Fruit fly (Drosophila melanogaster) whole organism: Measurements from ENCODE around the gene CG15601.

Experiments used
- CG8478 ChIP-seq: fragments of >200 bp; optimal IDR thresholded peaks from 2 replicates; lab custom pipeline; 2018; ENCODE audit warnings: inconsistent platforms
- Dll ChIP-seq: fragments of >200 bp; optimal IDR thresholded peaks from 2 replicates; lab custom pipeline; 2017
- EcR ChIP-seq, 2 experiments: fragments of >200 bp; optimal IDR thresholded peaks; 2 replicates each; lab custom pipeline; 2017; ENCODE audit warnings: missing biosample characterization in 2 of 2, missing genetic modification characterization in 2 of 2, missing genetic modification reagents in 2 of 2
- pan ChIP-seq: fragments of >200 bp; optimal IDR thresholded peaks from 2 replicates; lab custom pipeline; 2017
- psq ChIP-seq: fragments of >200 bp; optimal IDR thresholded peaks from 2 replicates; lab custom pipeline; 2017
- usp ChIP-seq: fragments of >200 bp; optimal IDR thresholded peaks from 2 replicates; lab custom pipeline; 2017; ENCODE audit warnings: missing biosample characterization, missing genetic modification characterization, mixed read lengths

CG15601 gene

DNA sequence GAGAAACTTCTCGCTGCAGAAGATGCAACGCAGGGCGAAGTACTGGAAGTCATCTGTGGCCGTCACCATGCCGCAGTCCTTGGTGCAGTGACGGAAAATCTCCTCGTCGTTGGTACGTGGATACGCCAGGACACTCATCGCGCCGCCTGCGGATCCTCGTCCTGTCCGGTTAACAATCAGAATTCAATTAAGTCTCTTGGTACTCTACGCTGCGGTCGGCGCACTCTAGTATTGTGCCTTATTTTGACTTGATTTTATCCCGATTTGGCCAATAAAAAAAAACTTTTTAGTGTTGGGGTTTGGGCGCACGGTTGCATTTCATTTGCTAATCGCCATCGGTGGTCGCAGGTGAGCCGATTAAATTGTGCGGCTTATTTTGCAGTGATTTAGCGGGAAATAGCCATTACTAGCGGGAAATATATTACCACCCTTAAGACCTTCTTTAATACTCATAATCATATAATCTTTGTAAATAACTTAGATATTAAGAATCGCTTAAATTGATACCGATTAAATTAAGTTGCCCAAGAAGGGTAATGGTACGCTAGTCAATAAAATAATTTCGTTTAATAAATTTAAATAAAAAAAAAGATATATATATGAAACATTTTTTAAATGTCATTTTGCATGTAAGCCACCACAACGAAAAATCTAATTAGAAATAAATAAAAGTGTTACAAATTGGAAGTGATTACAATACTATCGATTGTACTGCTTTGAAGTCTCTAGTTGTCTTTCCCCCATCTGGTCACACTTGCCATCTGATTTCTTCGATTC, 35.6 kb downstream of the CG15601 start, which contains the start of the genes CG8944 and CCT6:
Gene CG8944 (minus strand): TSS at position 327 of the 777 bp plus-strand sequence.
Gene CCT6 (plus strand): TSS at position 744 of the 777 bp plus-strand sequence.
- TF ChIP-seq usp (no peak), psq (lab: Kevin White, UChicago) (no peak), CG8478 (lab: Kevin White, UChicago) (no peak), pan (lab: Kevin White, UChicago) (no peak), Dll (lab: Kevin White, UChicago) (no peak), EcR (GFP tag; optimal IDR thresholded peaks at IDR 0.05; lab: Kevin White, UChicago) (no peak)

DNA sequence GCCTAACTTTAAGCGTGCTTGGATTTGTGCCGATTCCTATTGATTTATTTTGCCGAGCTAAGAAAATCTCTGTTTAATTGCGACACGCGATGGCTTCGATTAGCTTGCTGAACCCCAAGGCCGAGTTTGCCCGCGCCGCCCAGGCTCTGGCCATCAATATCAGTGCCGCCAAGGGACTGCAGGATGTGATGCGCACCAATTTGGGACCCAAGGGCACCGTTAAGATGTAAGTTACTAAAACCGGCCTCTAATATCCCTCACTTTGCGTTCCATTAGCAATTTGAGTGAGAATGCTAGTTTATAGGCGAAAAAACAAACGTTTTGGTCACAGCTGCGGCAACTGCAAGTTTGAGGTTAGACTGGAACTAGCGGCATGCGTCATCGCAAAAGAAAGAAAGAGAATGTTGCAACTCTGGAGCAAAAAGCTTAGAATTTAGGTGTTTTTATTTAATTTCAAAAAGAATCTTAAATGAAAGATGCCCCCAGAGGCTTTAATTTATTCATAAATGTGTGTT, 36.3 kb downstream of the CG15601 start:
- no peak for TF ChIP-seq EcR (GFP tag; optimal IDR thresholded peaks at IDR 0.05; lab: Kevin White, UChicago)
- TF ChIP-seq pan (lab: Kevin White, UChicago), result no peak
- no peak for TF ChIP-seq usp
- no peak for TF ChIP-seq Dll (lab: Kevin White, UChicago)
- no peak for TF ChIP-seq CG8478 (lab: Kevin White, UChicago)
- no peak for TF ChIP-seq psq (lab: Kevin White, UChicago)

DNA sequence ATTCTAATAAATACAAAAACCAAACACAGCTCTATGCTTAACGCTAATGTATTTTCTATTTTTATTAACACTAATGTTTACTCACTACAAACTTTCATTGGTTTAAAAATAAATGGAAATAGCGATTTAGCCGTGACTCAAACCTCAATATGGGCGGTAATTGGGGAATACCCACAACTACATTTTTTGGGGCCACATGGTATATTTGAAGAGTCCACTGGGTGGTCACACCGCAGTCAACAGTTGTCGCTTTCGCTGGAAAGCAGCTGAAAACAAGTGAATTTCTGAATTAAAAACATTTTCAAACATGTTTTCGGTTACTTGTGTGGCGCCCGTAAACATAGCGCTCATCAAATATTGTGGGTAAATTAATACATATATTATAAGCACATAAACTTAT, 38.5 kb downstream of the CG15601 start, which contains the start of gene Mvd:
Gene Mvd (plus strand): TSS at position 222 of the 400 bp plus-strand sequence.
- TF ChIP-seq pan (lab: Kevin White, UChicago) (no peak), EcR (GFP tag; optimal IDR thresholded peaks at IDR 0.05; lab: Kevin White, UChicago) (no peak), Dll (lab: Kevin White, UChicago) (no peak), CG8478 (lab: Kevin White, UChicago) (no peak), usp (no peak), psq (lab: Kevin White, UChicago) (no peak)

DNA sequence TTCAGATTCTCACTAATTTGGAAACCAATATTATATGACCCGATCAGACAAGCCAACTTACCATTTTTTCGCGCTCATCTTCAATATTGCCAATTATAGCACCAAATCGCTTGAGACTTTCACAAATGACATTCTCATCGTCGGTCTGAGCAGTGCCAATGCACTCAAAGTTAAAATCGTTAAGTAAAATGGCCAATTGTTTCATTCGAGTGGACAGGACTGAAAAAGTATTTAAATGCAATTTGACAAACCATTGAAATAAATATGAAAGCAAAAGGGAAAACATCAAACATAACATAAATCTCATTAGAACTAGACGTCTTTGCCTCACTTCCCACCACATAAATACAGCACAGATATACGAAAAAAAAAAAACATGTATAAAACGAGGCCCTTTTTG, 45.6 kb downstream of the CG15601 start, which contains the start of gene CG8260:
Gene CG8260 (plus strand): TSS at position 301 of the 400 bp plus-strand sequence.
- TF ChIP-seq CG8478 (lab: Kevin White, UChicago), result no peak
- TF ChIP-seq pan (lab: Kevin White, UChicago), result no peak
- TF ChIP-seq psq (lab: Kevin White, UChicago), result no peak
- no peak for TF ChIP-seq EcR (GFP tag; optimal IDR thresholded peaks at IDR 0.05; lab: Kevin White, UChicago)
- no peak for TF ChIP-seq usp
- no peak for TF ChIP-seq Dll (lab: Kevin White, UChicago)

DNA sequence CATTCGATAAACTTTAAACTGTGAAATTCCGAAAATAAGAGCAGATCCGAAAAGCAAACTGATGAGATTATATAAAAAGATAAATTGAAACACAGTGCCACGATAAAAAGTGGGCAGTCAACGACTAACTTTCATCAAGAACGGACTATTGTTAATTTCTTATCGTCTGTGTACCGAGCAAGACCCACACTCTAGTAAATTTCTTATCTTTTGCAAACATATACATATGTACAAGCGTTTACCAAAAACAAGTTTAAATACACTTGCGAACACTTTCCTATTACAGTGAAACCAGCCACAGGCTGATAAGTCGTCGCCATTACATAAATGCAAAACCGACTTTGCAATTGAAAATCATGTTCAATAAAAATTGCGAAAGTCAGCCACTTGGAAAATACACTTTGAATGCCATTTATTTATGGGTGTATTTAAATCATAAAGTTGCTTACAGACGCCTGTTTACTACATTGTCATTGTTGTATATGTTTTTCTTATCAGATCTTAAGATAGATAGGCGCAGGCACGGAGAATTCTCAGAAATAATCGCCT, 48.3 kb downstream of the CG15601 start:
- TF ChIP-seq Dll (lab: Kevin White, UChicago), result no peak

DNA sequence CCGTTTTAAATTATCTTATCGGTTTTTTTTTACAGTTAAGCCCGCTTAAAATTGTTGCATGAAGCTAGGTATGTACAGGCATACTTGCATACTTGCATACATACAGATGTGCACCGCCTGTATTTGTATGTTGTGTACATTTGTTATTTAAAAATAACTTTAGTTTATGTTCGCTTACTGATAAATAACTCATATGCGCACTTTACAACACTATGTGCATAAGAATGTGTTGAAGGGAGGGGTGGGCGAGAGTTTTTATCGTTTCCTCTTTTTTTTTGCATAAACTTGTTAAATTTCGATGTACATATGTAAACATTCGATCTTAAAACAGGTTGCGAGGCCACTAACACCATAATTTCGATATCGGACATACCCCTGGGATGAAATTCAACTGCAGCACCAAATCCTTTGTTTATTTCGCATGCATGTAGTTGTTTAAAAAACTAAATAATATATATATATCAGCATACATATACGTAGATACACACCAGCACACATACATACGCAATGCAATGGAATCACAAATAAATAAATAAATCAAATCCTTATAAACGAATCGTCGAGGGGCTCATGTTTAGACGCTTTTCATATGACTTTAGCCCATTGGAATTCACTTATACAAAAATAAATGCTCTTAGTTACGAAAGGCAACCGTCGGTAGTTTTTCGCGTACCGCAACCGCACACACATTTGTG, 49.5 kb downstream of the CG15601 start:
- no peak for TF ChIP-seq usp
- TF ChIP-seq EcR (GFP tag; optimal IDR thresholded peaks at IDR 0.05; lab: Kevin White, UChicago), result no peak
- TF ChIP-seq pan (lab: Kevin White, UChicago), result peak; percentile 32

DNA sequence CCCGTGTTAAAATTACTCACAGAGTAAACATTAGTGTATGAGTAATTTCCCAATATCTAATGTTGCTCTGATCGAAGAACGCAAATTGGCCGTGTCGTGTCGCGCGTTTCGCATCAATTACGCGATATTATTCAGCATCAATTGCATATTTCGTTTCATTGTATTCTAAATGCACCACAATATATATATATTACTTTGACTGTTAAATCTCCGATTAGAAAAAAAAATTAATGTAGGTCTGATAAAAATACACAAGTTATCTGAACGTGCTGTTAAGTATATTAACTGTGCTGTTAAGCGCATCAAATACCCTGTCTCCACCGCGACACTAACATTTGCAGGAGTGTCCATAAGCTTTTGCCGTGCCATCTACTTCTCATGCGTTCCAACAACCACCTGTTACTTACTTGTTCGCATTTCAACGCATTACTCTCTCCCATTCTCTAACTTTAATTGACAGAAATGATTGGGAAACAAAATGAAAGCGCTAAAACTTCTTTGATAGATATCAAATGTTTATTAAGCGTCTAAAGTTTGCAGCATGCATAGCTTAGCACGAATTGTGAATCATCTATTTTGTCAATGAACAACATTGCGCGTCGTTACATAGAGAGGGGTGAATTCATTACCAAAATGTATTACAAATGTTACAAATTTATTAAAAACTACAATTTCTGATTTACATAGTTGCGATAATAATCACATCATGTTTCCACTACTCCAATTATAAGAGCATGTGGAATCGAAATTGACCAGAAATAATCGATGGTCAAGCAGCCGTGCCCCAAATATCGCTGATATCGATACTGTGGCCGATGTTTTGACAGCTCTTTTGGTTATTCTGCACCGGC, 50.2 kb downstream of the CG15601 start, which contains the start of the genes Graf and mRpL3:
Gene Graf (minus strand): TSS at position 287 of the 851 bp plus-strand sequence.
Gene mRpL3 (plus strand): TSS at position 802 of the 851 bp plus-strand sequence.
- TF ChIP-seq psq (lab: Kevin White, UChicago), result no peak
- TF ChIP-seq usp, result no peak
- no peak for TF ChIP-seq pan (lab: Kevin White, UChicago)
- TF ChIP-seq EcR (GFP tag; optimal IDR thresholded peaks at IDR 0.05; lab: Kevin White, UChicago), result no peak
- no peak for TF ChIP-seq CG8478 (lab: Kevin White, UChicago)
- no peak for TF ChIP-seq Dll (lab: Kevin White, UChicago)

DNA sequence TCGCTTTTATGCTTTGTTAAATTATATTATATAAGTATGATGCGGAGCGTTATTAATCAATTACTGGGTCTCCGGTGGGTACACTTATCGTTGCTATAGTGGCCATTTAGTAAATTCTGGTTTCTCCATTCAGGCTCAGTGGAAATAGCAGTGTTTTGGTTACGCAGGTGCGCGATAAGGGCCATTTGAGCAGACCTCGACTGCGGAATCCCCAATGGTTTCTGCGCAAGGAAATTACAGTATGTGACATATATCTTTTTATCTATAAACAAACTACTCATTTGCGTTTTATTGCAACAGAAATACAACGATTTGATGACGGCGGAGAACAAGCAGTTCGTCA, 50.8 kb downstream of the CG15601 start:
- TF ChIP-seq pan (lab: Kevin White, UChicago) (no peak), usp (no peak), Dll (lab: Kevin White, UChicago) (no peak), psq (lab: Kevin White, UChicago) (no peak), CG8478 (lab: Kevin White, UChicago) (no peak), EcR (GFP tag; optimal IDR thresholded peaks at IDR 0.05; lab: Kevin White, UChicago) (no peak)
